Fruit fly (Drosophila melanogaster) whole organism, embryonic: ENCODE measurements around the gene CG13032.

ENCODE experiments used
- ATbp ChIP-seq: fragments of 200-800 bp; sonication (Bioruptor generic); optimal IDR thresholded peaks from 2 replicates; lab custom pipeline; 2017; ENCODE audit warnings: missing biosample characterization, mild to moderate bottlenecking, missing genetic modification characterization, missing genetic modification reagents
- Bgb ChIP-seq: fragments of 200-800 bp; sonication (Bioruptor generic); IDR thresholded peaks from 2 replicates; pipeline ENCODE4 v1.3.6; 2022; ENCODE audit warnings: missing biosample characterization, missing genetic modification characterization; ENCODE audit not compliant: partially characterized antibody
- CG10431 ChIP-seq: fragments of 200-800 bp; sonication (Bioruptor generic); optimal IDR thresholded peaks from 3 replicates; lab custom pipeline; 2018; ENCODE audit warnings: missing biosample characterization, mild to moderate bottlenecking, missing genetic modification characterization
- CG10565 ChIP-seq: fragments of 200-800 bp; sonication (Bioruptor generic); optimal IDR thresholded peaks from 3 replicates; lab custom pipeline; 2016; ENCODE audit warnings: missing biosample characterization, mild to moderate bottlenecking, missing genetic modification characterization
- CG11398 ChIP-seq: fragments of 200-800 bp; sonication (Bioruptor generic); optimal IDR thresholded peaks from 2 replicates; lab custom pipeline; 2016; ENCODE audit warnings: missing biosample characterization, missing genetic modification characterization
- CG11560 ChIP-seq: fragments of 200-800 bp; sonication (Bioruptor generic); IDR thresholded peaks from 3 replicates; pipeline ENCODE4 v1.3.6; 2022; ENCODE audit warnings: missing biosample characterization, missing genetic modification characterization
- CG13775 ChIP-seq: fragments of 200-800 bp; sonication (Bioruptor generic); optimal IDR thresholded peaks from 3 replicates; lab custom pipeline; 2017; ENCODE audit warnings: missing biosample characterization, mild to moderate bottlenecking, missing genetic modification characterization
- CG15514 ChIP-seq: fragments of 200-800 bp; sonication (Bioruptor generic); optimal IDR thresholded peaks from 3 replicates; lab custom pipeline; 2017; ENCODE audit warnings: missing biosample characterization, missing genetic modification characterization, mild to moderate bottlenecking, moderate library complexity, missing genetic modification reagents
- CG17829 ChIP-seq: fragments of 200-800 bp; optimal IDR thresholded peaks from 2 replicates; lab custom pipeline; 2019; ENCODE audit warnings: missing biosample characterization, mild to moderate bottlenecking, missing genetic modification characterization, moderate library complexity
- CG18619 ChIP-seq: fragments of 200-800 bp; sonication (Bioruptor generic); optimal IDR thresholded peaks from 3 replicates; lab custom pipeline; 2017; ENCODE audit warnings: missing biosample characterization, mild to moderate bottlenecking, missing genetic modification characterization
- CG18764 ChIP-seq: fragments of 200-800 bp; sonication (Bioruptor generic); optimal IDR thresholded peaks from 3 replicates; lab custom pipeline; 2016; ENCODE audit warnings: missing biosample characterization, missing genetic modification characterization
- CG32772 ChIP-seq: fragments of 200-800 bp; sonication (Bioruptor generic); IDR thresholded peaks from 2 replicates; pipeline ENCODE4 v1.3.6; 2022; ENCODE audit warnings: missing biosample characterization, missing genetic modification characterization
- CG33213 ChIP-seq: fragments of 200-800 bp; sonication (Bioruptor generic); optimal IDR thresholded peaks from 3 replicates; lab custom pipeline; 2016; ENCODE audit warnings: missing biosample characterization, missing genetic modification characterization
- CG3726 ChIP-seq: fragments of 200-800 bp; sonication (Bioruptor generic); IDR thresholded peaks from 3 replicates; pipeline ENCODE4, ENCODE4 v1.3.6; 2022; ENCODE audit warnings: missing biosample characterization, missing genetic modification characterization
- CG4707 ChIP-seq: fragments of 200-800 bp; sonication (Bioruptor generic); optimal IDR thresholded peaks from 2 replicates; lab custom pipeline; 2018; ENCODE audit warnings: missing biosample characterization, mild to moderate bottlenecking, missing genetic modification characterization, moderate library complexity
- CG6654 ChIP-seq: fragments of 200-800 bp; sonication (Bioruptor generic); optimal IDR thresholded peaks from 2 replicates; lab custom pipeline; 2017; ENCODE audit warnings: missing biosample characterization, mild to moderate bottlenecking, missing genetic modification characterization
- CG7357 ChIP-seq: fragments of 200-800 bp; sonication (Bioruptor generic); IDR thresholded peaks from 3 replicates; pipeline ENCODE4 v1.3.6; 2022; ENCODE audit warnings: missing biosample characterization, missing genetic modification characterization
- CG9932 ChIP-seq: fragments of 200-800 bp; sonication (Bioruptor generic); IDR thresholded peaks from 2 replicates; pipeline ENCODE4 v1.3.6; 2022; ENCODE audit warnings: missing biosample characterization, missing genetic modification characterization
- CoRest ChIP-seq: fragments of 200-800 bp; sonication (Bioruptor generic); optimal IDR thresholded peaks from 3 replicates; lab custom pipeline; 2018; ENCODE audit warnings: missing biosample characterization, mild to moderate bottlenecking, missing genetic modification characterization, moderate library complexity
- D19A ChIP-seq: fragments of 200-800 bp; optimal IDR thresholded peaks from 3 replicates; lab custom pipeline; 2019; ENCODE audit warnings: missing biosample characterization, mild to moderate bottlenecking, missing genetic modification characterization, moderate library complexity
- D19B ChIP-seq: fragments of 200-800 bp; sonication (Bioruptor generic); optimal IDR thresholded peaks from 2 replicates; lab custom pipeline; 2017; ENCODE audit warnings: missing biosample characterization, mild to moderate bottlenecking, missing genetic modification characterization
- Hr51 ChIP-seq, 2 experiments: fragments of 200-800 bp; sonication (Bioruptor generic); optimal IDR thresholded peaks; 2 replicates in 1 of 2; 3 replicates in 1 of 2; lab custom pipeline; 2016 to 2018; ENCODE audit warnings: missing biosample characterization in 2 of 2, missing genetic modification characterization in 2 of 2, mild to moderate bottlenecking in 1 of 2, moderate library complexity in 1 of 2
- Lhr ChIP-seq: fragments of 200-800 bp; sonication (Bioruptor generic); optimal IDR thresholded peaks from 3 replicates; lab custom pipeline; 2017; ENCODE audit warnings: mild to moderate bottlenecking, missing biosample characterization, missing genetic modification reagents, missing genetic modification characterization
- Lpt ChIP-seq: fragments of >200 bp; optimal IDR thresholded peaks from 2 replicates; lab custom pipeline; 2018; ENCODE audit warnings: missing biosample characterization, missing genetic modification characterization
- Myb ChIP-seq: fragments of 200-800 bp; sonication (Bioruptor generic); optimal IDR thresholded peaks from 2 replicates; lab custom pipeline; 2016; ENCODE audit warnings: missing biosample characterization, missing genetic modification characterization
- Sry-δ ChIP-seq: fragments of 200-800 bp; sonication (Bioruptor generic); optimal IDR thresholded peaks from 2 replicates; lab custom pipeline; 2016; ENCODE audit warnings: missing biosample characterization, missing genetic modification characterization
- Xrp1 ChIP-seq: fragments of 200-800 bp; sonication (Bioruptor generic); IDR thresholded peaks from 2 replicates; pipeline ENCODE4 v1.3.6; 2022; ENCODE audit warnings: missing biosample characterization, missing genetic modification characterization
- az2 ChIP-seq: fragments of 200-800 bp; sonication (Bioruptor generic); optimal IDR thresholded peaks from 3 replicates; lab custom pipeline; 2016; ENCODE audit warnings: missing biosample characterization, missing genetic modification characterization
- bab2 ChIP-seq: fragments of 200-800 bp; sonication (Bioruptor generic); optimal IDR thresholded peaks from 2 replicates; lab custom pipeline; 2016; ENCODE audit warnings: missing biosample characterization, missing genetic modification characterization
- bcd ChIP-seq: fragments of 200-800 bp; sonication (Bioruptor generic); optimal IDR thresholded peaks from 2 replicates; lab custom pipeline; 2017; ENCODE audit warnings: missing biosample characterization, mild to moderate bottlenecking, missing genetic modification characterization
- crol ChIP-seq: fragments of 200-800 bp; sonication (Bioruptor generic); IDR thresholded peaks from 2 replicates; pipeline ENCODE4 v1.3.6; 2022; ENCODE audit warnings: missing biosample characterization, missing genetic modification characterization
- dmrt11E ChIP-seq: fragments of 200-800 bp; sonication (Bioruptor generic); optimal IDR thresholded peaks from 3 replicates; lab custom pipeline; 2018; ENCODE audit warnings: missing biosample characterization, mild to moderate bottlenecking, missing genetic modification characterization, moderate library complexity
- gcm ChIP-seq: fragments of 200-800 bp; sonication (Bioruptor generic); optimal IDR thresholded peaks from 2 replicates; lab custom pipeline; 2019; ENCODE audit warnings: missing biosample characterization, mild to moderate bottlenecking, missing genetic modification characterization, moderate library complexity
- hth ChIP-seq: fragments of >200 bp; optimal IDR thresholded peaks from 2 replicates; lab custom pipeline; 2017; ENCODE audit warnings: inconsistent platforms
- jigr1 ChIP-seq: fragments of 200-800 bp; sonication (Bioruptor generic); IDR thresholded peaks from 3 replicates; pipeline ENCODE4 v1.3.6; 2022; ENCODE audit warnings: missing biosample characterization, missing genetic modification characterization
- lilli ChIP-seq: fragments of 200-800 bp; sonication (Bioruptor generic); optimal IDR thresholded peaks from 3 replicates; lab custom pipeline; 2016; ENCODE audit warnings: missing biosample characterization, missing genetic modification characterization
- lola ChIP-seq, 3 experiments: fragments of >200 bp in 2 of 3; fragments of 200-800 bp in 1 of 3; sonication (Bioruptor generic) in 1 of 3; optimal IDR thresholded peaks; 2 replicates each; lab custom pipeline; 2017 to 2019; ENCODE audit warnings: missing biosample characterization in 3 of 3, missing genetic modification characterization in 3 of 3, mild to moderate bottlenecking in 1 of 3, moderate library complexity in 1 of 3
- otp ChIP-seq: fragments of 200-800 bp; sonication (Bioruptor generic); IDR thresholded peaks from 3 replicates; pipeline ENCODE4, ENCODE4 v1.3.6; 2022; ENCODE audit warnings: missing biosample characterization, missing genetic modification characterization
- repo ChIP-seq: fragments of 200-800 bp; sonication (Bioruptor generic); optimal IDR thresholded peaks from 2 replicates; lab custom pipeline; 2016; ENCODE audit warnings: missing biosample characterization, missing genetic modification characterization
- sima ChIP-seq: fragments of 200-800 bp; sonication (Bioruptor generic); optimal IDR thresholded peaks from 2 replicates; lab custom pipeline; 2016; ENCODE audit warnings: missing biosample characterization, missing genetic modification characterization
- trh ChIP-seq: fragments of 200-800 bp; sonication (Bioruptor generic); optimal IDR thresholded peaks from 2 replicates; lab custom pipeline; 2016; ENCODE audit warnings: missing biosample characterization, missing genetic modification characterization
- tup ChIP-seq: fragments of 200-800 bp; sonication (Bioruptor generic); optimal IDR thresholded peaks from 2 replicates; lab custom pipeline; 2016; ENCODE audit warnings: missing biosample characterization, mild to moderate bottlenecking, missing genetic modification characterization, moderate library complexity
- vfl ChIP-seq: fragments of 200-800 bp; sonication (Bioruptor generic); optimal IDR thresholded peaks from 2 replicates; lab custom pipeline; 2016; ENCODE audit warnings: missing biosample characterization, missing genetic modification characterization
- wek ChIP-seq: fragments of 200-800 bp; sonication (Bioruptor generic); optimal IDR thresholded peaks from 3 replicates; lab custom pipeline; 2018; ENCODE audit warnings: missing biosample characterization, mild to moderate bottlenecking, missing genetic modification characterization, moderate library complexity

Gene CG13032

dm6 chr3L:16659959-16660870, 13.5 kb upstream of the CG13032 start (continued):
- TF ChIP-seq CG3726 (GFP tag; lab: Robert Waterston, UW) = peak; percentile 90

- TF ChIP-seq trh (GFP tag; lab: Kevin White, UChicago) (peak; percentile 45), bab2 (GFP tag; lab: Kevin White, UChicago) (peak; percentile 81), tup (no peak), vfl (GFP tag; lab: Kevin White, UChicago) (no peak), Lhr (GFP tag; lab: Kevin White, UChicago) (peak; percentile 85), CG17829 (tag; lab: Kevin White, UChicago) (peak; percentile 68), CoRest (tag; lab: Kevin White, UChicago) (peak; percentile 51), ATbp (GFP tag; lab: Kevin White, UChicago) (peak; percentile 87), CG10431 (no peak), az2 (GFP tag; lab: Kevin White, UChicago) (peak; percentile 14), CG18619 (no peak), hth (lab: Kevin White, UChicago) (no peak), lola (GFP tag; optimal IDR thresholded peaks at IDR 0.05; lab: Kevin White, UChicago) (peak in 1 of 3 experiments; percentile 25), CG15514 (GFP tag; lab: Kevin White, UChicago) (peak; percentile 94), CG18764 (GFP tag; lab: Kevin White, UChicago) (peak; percentile 72), dmrt11E (tag; lab: Kevin White, UChicago) (peak; percentile 34), CG11560 (tag; lab: Robert Waterston, UW) (peak; percentile 37; the same call in 1 of the 3 replicates), D19B (GFP tag; lab: Kevin White, UChicago) (peak; percentile 86), CG11398 (GFP tag; lab: Kevin White, UChicago) (peak; percentile 37), Hr51 (GFP tag; optimal IDR thresholded peaks at IDR 0.05; lab: Kevin White, UChicago) (peak; percentile 6 to 46), repo (GFP tag; lab: Kevin White, UChicago) (peak; percentile 82), crol (peak; percentile 44), wek (GFP tag; lab: Kevin White, UChicago) (peak; percentile 53), Bgb (GFP tag; lab: Robert Waterston, UW) (peak; percentile 79), jigr1 (no peak), CG6654 (GFP tag; lab: Kevin White, UChicago) (peak; percentile 63), bcd (peak; percentile 83), CG4707 (GFP tag; lab: Kevin White, UChicago) (no peak), CG13775 (GFP tag; lab: Kevin White, UChicago) (peak; percentile 10), CG7357 (0 out of 3 replicates have a peak, but pooled peaks have one; percentile 51), CG10565 (GFP tag; lab: Kevin White, UChicago) (peak; percentile 78), D19A (tag; lab: Kevin White, UChicago) (peak; percentile 82), otp (GFP tag; lab: Robert Waterston, UW) (peak; percentile 10; the same call in 1 of the 3 replicates), CG33213 (GFP tag; lab: Kevin White, UChicago) (peak; percentile 80), CG32772 (GFP tag; lab: Robert Waterston, UW) (peak; percentile 41; the same call in 1 of the 2 replicates), Myb (peak; percentile 83), sima (GFP tag; lab: Kevin White, UChicago) (peak; percentile 16), Sry-δ (peak; percentile 74), lilli (peak; percentile 70), Xrp1 (GFP tag; lab: Robert Waterston, UW) (peak; percentile 83), Lpt (GFP tag; lab: Kevin White, UChicago) (no peak), gcm (GFP tag; lab: Kevin White, UChicago) (peak; percentile 89), CG9932 (GFP tag; lab: Robert Waterston, UW) (peak; percentile 67)
Measured at dm6 chr3L:16661167-16662109, 12.3 kb upstream of the CG13032 start, which contains the start of gene Baldspot. TSS of gene Baldspot (minus strand) at chr3L:16661615.
